Fruit fly (Drosophila melanogaster) whole organism, prepupa: ENCODE data around the gene CaMKII.
A peak's percentile ranks its signal among the peaks of the same experiment; 100 is the strongest.

Source experiments
- Blimp-1 ChIP-seq: fragments of 200-800 bp; sonication (Bioruptor generic); optimal IDR thresholded peaks from 3 replicates; lab custom pipeline; 2017; ENCODE audit warnings: missing biosample characterization, missing genetic modification characterization, mild to moderate bottlenecking, moderate library complexity, missing genetic modification reagents
- CG10631 ChIP-seq: fragments of 200-800 bp; sonication (Bioruptor generic); optimal IDR thresholded peaks from 2 replicates; lab custom pipeline; 2016; ENCODE audit warnings: missing biosample characterization, missing genetic modification characterization
- CG10669 ChIP-seq: fragments of 200-800 bp; sonication (Bioruptor generic); optimal IDR thresholded peaks from 3 replicates; lab custom pipeline; 2018; ENCODE audit warnings: missing biosample characterization, mild to moderate bottlenecking, missing genetic modification characterization, moderate library complexity
- CG11294 ChIP-seq: fragments of 200-800 bp; sonication (Bioruptor generic); IDR thresholded peaks from 2 replicates; pipeline ENCODE4 v1.3.6; 2022; ENCODE audit warnings: missing biosample characterization, missing genetic modification characterization
- CG11762 ChIP-seq: fragments of 200-800 bp; sonication (Bioruptor generic); optimal IDR thresholded peaks from 3 replicates; lab custom pipeline; 2016; ENCODE audit warnings: missing biosample characterization, missing genetic modification characterization; ENCODE audit not compliant: insufficient read depth
- CG1621 ChIP-seq: fragments of 200-800 bp; sonication (Bioruptor generic); optimal IDR thresholded peaks from 3 replicates; lab custom pipeline; 2018; ENCODE audit warnings: missing biosample characterization, mild to moderate bottlenecking, missing genetic modification characterization
- CG16779 ChIP-seq: fragments of 200-800 bp; sonication (Bioruptor generic); optimal IDR thresholded peaks from 3 replicates; lab custom pipeline; 2017; ENCODE audit warnings: missing biosample characterization, mild to moderate bottlenecking, missing genetic modification characterization
- CG3032 ChIP-seq: fragments of 200-800 bp; optimal IDR thresholded peaks from 2 replicates; lab custom pipeline; 2019; ENCODE audit warnings: missing biosample characterization, mild to moderate bottlenecking, missing genetic modification characterization, moderate library complexity
- CG32006 ChIP-seq: fragments of 200-800 bp; sonication (Bioruptor generic); optimal IDR thresholded peaks from 3 replicates; lab custom pipeline; 2017; ENCODE audit warnings: missing biosample characterization, mild to moderate bottlenecking, missing genetic modification characterization
- CG34406 ChIP-seq: fragments of 200-800 bp; sonication (Bioruptor generic); optimal IDR thresholded peaks from 3 replicates; lab custom pipeline; 2016; ENCODE audit warnings: missing biosample characterization, missing genetic modification characterization
- CG3919 ChIP-seq: fragments of 200-800 bp; sonication (Bioruptor generic); optimal IDR thresholded peaks from 3 replicates; lab custom pipeline; 2016; ENCODE audit warnings: missing biosample characterization, missing genetic modification characterization
- CG6163 ChIP-seq: fragments of 200-800 bp; sonication (Bioruptor generic); IDR thresholded peaks from 3 replicates; pipeline ENCODE4 v1.3.6; 2022; ENCODE audit warnings: missing biosample characterization, missing genetic modification characterization
- CG6808 ChIP-seq: fragments of 200-800 bp; sonication (Bioruptor generic); optimal IDR thresholded peaks from 3 replicates; lab custom pipeline; 2017; ENCODE audit warnings: missing biosample characterization, missing genetic modification characterization, mild to moderate bottlenecking, moderate library complexity, missing genetic modification reagents
- CG7368 ChIP-seq: fragments of 200-800 bp; sonication (Bioruptor generic); optimal IDR thresholded peaks from 3 replicates; lab custom pipeline; 2016; ENCODE audit warnings: missing biosample characterization, missing genetic modification characterization
- CG8319 ChIP-seq: fragments of 200-800 bp; sonication (Bioruptor generic); optimal IDR thresholded peaks from 3 replicates; lab custom pipeline; 2016; ENCODE audit warnings: missing biosample characterization, missing genetic modification characterization
- CG8632 ChIP-seq: fragments of 200-800 bp; sonication (Bioruptor generic); optimal IDR thresholded peaks from 3 replicates; lab custom pipeline; 2016; ENCODE audit warnings: missing biosample characterization, missing genetic modification characterization
- Eip75B ChIP-seq: fragments of 200-800 bp; sonication (Bioruptor generic); optimal IDR thresholded peaks from 3 replicates; lab custom pipeline; 2016; ENCODE audit warnings: missing biosample characterization, missing genetic modification characterization
- Eip78C ChIP-seq: fragments of 200-800 bp; sonication (Bioruptor generic); peaks from one replicate; lab custom pipeline; 2016; ENCODE audit warnings: missing biosample characterization, missing genetic modification characterization
- Eip93F ChIP-seq: fragments of 200-800 bp; sonication (Bioruptor generic); optimal IDR thresholded peaks from 2 replicates; lab custom pipeline; 2016; ENCODE audit warnings: missing biosample characterization, mild to moderate bottlenecking, missing genetic modification characterization
- Ets21C ChIP-seq: fragments of 200-800 bp; sonication (Bioruptor generic); optimal IDR thresholded peaks from 3 replicates; lab custom pipeline; 2016; ENCODE audit warnings: missing biosample characterization, missing genetic modification characterization
- Ets96B ChIP-seq: fragments of 200-800 bp; optimal IDR thresholded peaks from 2 replicates; lab custom pipeline; 2019; ENCODE audit warnings: missing biosample characterization, mild to moderate bottlenecking, missing genetic modification characterization, moderate library complexity
- Gug ChIP-seq: fragments of 200-800 bp; sonication (Bioruptor generic); IDR thresholded peaks from 2 replicates; pipeline ENCODE4 v1.3.6; 2022; ENCODE audit warnings: missing biosample characterization, missing genetic modification characterization
- Hr38 ChIP-seq: sonication (Bioruptor generic); optimal IDR thresholded peaks from 2 replicates; lab custom pipeline; 2016; ENCODE audit warnings: missing biosample characterization, missing genetic modification characterization
- Hr4 ChIP-seq: fragments of 200-800 bp; sonication (Bioruptor generic); optimal IDR thresholded peaks from 3 replicates; lab custom pipeline; 2016; ENCODE audit warnings: missing biosample characterization, missing genetic modification characterization
- Lpt ChIP-seq: fragments of 200-800 bp; sonication (Bioruptor generic); optimal IDR thresholded peaks from 3 replicates; lab custom pipeline; 2016; ENCODE audit warnings: missing biosample characterization, missing genetic modification characterization
- Met ChIP-seq: fragments of 200-800 bp; sonication (Bioruptor generic); optimal IDR thresholded peaks from 3 replicates; lab custom pipeline; 2016; ENCODE audit warnings: missing biosample characterization, missing genetic modification characterization
- OdsH ChIP-seq: fragments of 200-800 bp; sonication (Bioruptor generic); optimal IDR thresholded peaks from 3 replicates; lab custom pipeline; 2016; ENCODE audit warnings: missing biosample characterization, missing genetic modification characterization
- Smox ChIP-seq: fragments of 200-800 bp; sonication (Bioruptor generic); optimal IDR thresholded peaks from 3 replicates; lab custom pipeline; 2016; ENCODE audit warnings: missing biosample characterization, missing genetic modification characterization
- Sox102F ChIP-seq: fragments of 200-800 bp; sonication (Bioruptor generic); optimal IDR thresholded peaks from 2 replicates; lab custom pipeline; 2016; ENCODE audit warnings: missing biosample characterization, mild to moderate bottlenecking, missing genetic modification characterization
- Sox14 ChIP-seq: fragments of 200-800 bp; sonication (Bioruptor generic); optimal IDR thresholded peaks from 3 replicates; lab custom pipeline; 2016; ENCODE audit warnings: missing biosample characterization, missing genetic modification characterization
- Sox15 ChIP-seq: fragments of 200-800 bp; sonication (Bioruptor generic); optimal IDR thresholded peaks from 3 replicates; lab custom pipeline; 2016; ENCODE audit warnings: missing biosample characterization, missing genetic modification characterization
- achi ChIP-seq: fragments of 200-800 bp; sonication (Bioruptor generic); optimal IDR thresholded peaks from 3 replicates; lab custom pipeline; 2016; ENCODE audit warnings: missing biosample characterization, missing genetic modification characterization
- acj6 ChIP-seq: fragments of 200-800 bp; sonication (Bioruptor generic); optimal IDR thresholded peaks from 3 replicates; lab custom pipeline; 2016; ENCODE audit warnings: missing biosample characterization, missing genetic modification characterization
- cyc ChIP-seq: fragments of 200-800 bp; sonication (Bioruptor generic); optimal IDR thresholded peaks from 3 replicates; lab custom pipeline; 2016; ENCODE audit warnings: missing biosample characterization, missing genetic modification characterization
- dsx ChIP-seq: fragments of 200-800 bp; optimal IDR thresholded peaks from 3 replicates; lab custom pipeline; 2019; ENCODE audit warnings: missing biosample characterization, mild to moderate bottlenecking, missing genetic modification characterization, moderate library complexity; ENCODE audit not compliant: poor library complexity, severe bottlenecking
- eg ChIP-seq: fragments of 200-800 bp; sonication (Bioruptor generic); IDR thresholded peaks from 3 replicates; pipeline ENCODE4 v1.3.6; 2022; ENCODE audit warnings: missing biosample characterization, missing genetic modification characterization
- esn ChIP-seq: fragments of 200-800 bp; sonication (Bioruptor generic); optimal IDR thresholded peaks from 2 replicates; lab custom pipeline; 2016; ENCODE audit warnings: missing biosample characterization, mild to moderate bottlenecking, missing genetic modification characterization, moderate library complexity
- fd59A ChIP-seq: fragments of 200-800 bp; sonication (Bioruptor generic); optimal IDR thresholded peaks from 2 replicates; lab custom pipeline; 2017; ENCODE audit warnings: missing biosample characterization, mild to moderate bottlenecking, missing genetic modification characterization, missing genetic modification reagents
- fd85E ChIP-seq: fragments of 200-800 bp; sonication (Bioruptor generic); optimal IDR thresholded peaks from 3 replicates; lab custom pipeline; 2016; ENCODE audit warnings: missing biosample characterization, missing genetic modification characterization
- fkh ChIP-seq: fragments of 200-800 bp; sonication (Bioruptor generic); optimal IDR thresholded peaks from 3 replicates; lab custom pipeline; 2017; ENCODE audit warnings: missing biosample characterization, mild to moderate bottlenecking, missing genetic modification characterization, moderate library complexity
- pdm3 ChIP-seq: fragments of 200-800 bp; sonication (Bioruptor generic); optimal IDR thresholded peaks from 3 replicates; lab custom pipeline; 2016; ENCODE audit warnings: missing biosample characterization, missing genetic modification characterization
- salr ChIP-seq, 2 experiments: fragments of 200-800 bp; sonication (Bioruptor generic); optimal IDR thresholded peaks; 3 replicates each; lab custom pipeline; 2016 to 2018; ENCODE audit warnings: missing biosample characterization in 2 of 2, missing genetic modification characterization in 2 of 2, mild to moderate bottlenecking in 1 of 2

Gene CaMKII

DNA sequence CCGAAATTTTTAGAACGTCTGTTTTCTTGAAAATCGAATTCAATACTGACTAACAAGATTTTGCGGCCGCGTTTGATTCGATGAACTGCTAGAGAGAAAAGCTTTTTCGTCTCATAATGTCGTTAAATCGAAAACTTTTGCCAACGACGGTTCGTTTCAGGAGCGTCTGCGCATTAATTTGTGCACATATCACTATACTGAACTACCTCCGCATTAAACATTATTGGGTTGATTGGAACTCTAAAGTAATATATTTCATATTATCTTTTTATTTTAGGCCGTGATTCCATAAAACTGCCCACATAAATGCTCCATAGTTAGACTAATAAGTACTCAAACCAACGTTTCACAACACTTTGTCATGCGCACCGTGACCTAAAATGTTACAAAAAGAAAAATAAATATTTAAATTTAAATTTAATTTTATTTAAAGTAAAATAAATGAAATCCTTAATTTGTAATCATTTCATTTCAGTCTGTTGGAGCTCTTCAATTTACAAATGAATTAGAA lies at the start of gene CaMKII:
CaMKII (minus strand) TSS at position 51 of the 511 bp plus-strand sequence.
- TF ChIP-seq CG11762 (GFP tag; lab: Kevin White, UChicago), result no peak
- TF ChIP-seq CG11294 (GFP tag; lab: Robert Waterston, UW), result no peak
- TF ChIP-seq fd59A, result no peak
- no peak for TF ChIP-seq achi (GFP tag; lab: Kevin White, UChicago)
- peak; percentile 46 for TF ChIP-seq OdsH (GFP tag; lab: Kevin White, UChicago)
- peak; percentile 83 for TF ChIP-seq Eip78C (GFP tag; lab: Kevin White, UChicago)
- TF ChIP-seq Ets96B (tag; lab: Kevin White, UChicago), result peak; percentile 4
- TF ChIP-seq Sox14 (GFP tag; lab: Kevin White, UChicago), result peak; percentile 7
- peak; percentile 1 for TF ChIP-seq Sox102F
- TF ChIP-seq CG10631, result peak; percentile 44
- peak; percentile 35 for TF ChIP-seq Hr4 (GFP tag; lab: Kevin White, UChicago)
- no peak for TF ChIP-seq Hr38
- TF ChIP-seq esn, result peak; percentile 28
- no peak for TF ChIP-seq salr (GFP tag; optimal IDR thresholded peaks at IDR 0.05; lab: Kevin White, UChicago)
- peak; percentile 17 for TF ChIP-seq Eip75B
- peak; percentile 35 for TF ChIP-seq Met (GFP tag; lab: Kevin White, UChicago)
- TF ChIP-seq CG10669 (GFP tag; lab: Kevin White, UChicago), result peak; percentile 2
- peak; percentile 33 for TF ChIP-seq pdm3
- TF ChIP-seq CG8319, result no peak
- peak; percentile 16 for TF ChIP-seq CG34406 (GFP tag; lab: Kevin White, UChicago)
- TF ChIP-seq CG6163, result no peak
- TF ChIP-seq acj6 (GFP tag; lab: Kevin White, UChicago), result peak; percentile 36
- TF ChIP-seq Lpt (GFP tag; lab: Kevin White, UChicago), result no peak

dm6 chr4:1097608-1098262 lies 44.2 kb upstream of the CaMKII start:
- TF ChIP-seq CG11294 (GFP tag; lab: Robert Waterston, UW) (no peak), CG1621 (tag; lab: Kevin White, UChicago) (no peak), Gug (no peak), CG3919 (no peak), CG32006 (no peak), Smox (GFP tag; lab: Kevin White, UChicago) (no peak), cyc (no peak), eg (GFP tag; lab: Robert Waterston, UW) (no peak), CG8632 (GFP tag; lab: Kevin White, UChicago) (no peak), fkh (GFP tag; lab: Kevin White, UChicago) (no peak), Sox15 (GFP tag; lab: Kevin White, UChicago) (no peak), CG16779 (tag; lab: Kevin White, UChicago) (no peak), dsx (GFP tag; lab: Kevin White, UChicago) (no peak), Eip93F (GFP tag; lab: Kevin White, UChicago) (no peak), Ets96B (tag; lab: Kevin White, UChicago) (no peak), Ets21C (GFP tag; lab: Kevin White, UChicago) (no peak), Sox14 (GFP tag; lab: Kevin White, UChicago) (no peak), CG3032 (tag; lab: Kevin White, UChicago) (no peak), fd85E (GFP tag; lab: Kevin White, UChicago) (no peak), CG34406 (GFP tag; lab: Kevin White, UChicago) (no peak)

DNA sequence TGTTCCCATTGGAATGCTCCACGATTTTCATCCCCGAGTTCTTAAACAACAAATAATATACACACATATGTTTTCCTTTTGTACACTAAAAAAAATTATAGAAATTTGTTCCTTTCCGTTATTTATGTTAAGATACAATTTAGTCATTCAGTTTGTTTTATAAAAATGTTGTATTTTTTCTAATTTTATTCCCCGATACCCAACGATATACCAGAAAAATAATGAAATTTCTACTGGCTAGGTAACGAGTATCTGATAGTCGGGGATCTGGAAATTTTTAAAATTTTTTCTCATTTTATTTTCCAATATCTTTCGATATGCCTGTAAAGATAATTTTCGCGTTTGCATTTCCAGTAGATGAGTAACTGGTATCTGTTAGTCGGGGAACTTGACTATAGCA lies 39.9 kb upstream of the CaMKII start:
- no peak for TF ChIP-seq cyc
- no peak for TF ChIP-seq CG7368
- peak; percentile 1 for TF ChIP-seq Met (GFP tag; lab: Kevin White, UChicago)
- no peak for TF ChIP-seq CG6808 (GFP tag; lab: Kevin White, UChicago)
- no peak for TF ChIP-seq Blimp-1 (GFP tag; lab: Kevin White, UChicago)
- peak; percentile 49 for TF ChIP-seq Eip78C (GFP tag; lab: Kevin White, UChicago)
- no peak for TF ChIP-seq Eip75B
- no peak for TF ChIP-seq CG32006
- TF ChIP-seq CG3032 (tag; lab: Kevin White, UChicago), result no peak
- TF ChIP-seq Hr4 (GFP tag; lab: Kevin White, UChicago), result no peak
